Fruit fly (Drosophila melanogaster) whole organism, adult: ENCODE results near the gene Zip71B.

Source experiments
- CG11617 ChIP-seq: fragments of 200-800 bp; sonication (Bioruptor generic); optimal IDR thresholded peaks from 2 replicates; lab custom pipeline; 2017; ENCODE audit warnings: mild to moderate bottlenecking, missing biosample characterization, missing genetic modification reagents, missing genetic modification characterization
- CG12768 ChIP-seq: fragments of 200-800 bp; sonication (Bioruptor generic); optimal IDR thresholded peaks from 2 replicates; lab custom pipeline; 2017; ENCODE audit warnings: missing biosample characterization, missing genetic modification characterization, mild to moderate bottlenecking, moderate library complexity, missing genetic modification reagents
- CG14711 ChIP-seq: fragments of 200-800 bp; sonication (Bioruptor generic); optimal IDR thresholded peaks from 2 replicates; lab custom pipeline; 2018; ENCODE audit warnings: missing biosample characterization, mild to moderate bottlenecking, missing genetic modification characterization, moderate library complexity
- CG1620 ChIP-seq: fragments of 200-800 bp; sonication (Bioruptor generic); optimal IDR thresholded peaks from 2 replicates; lab custom pipeline; 2016; ENCODE audit warnings: missing biosample characterization, missing genetic modification characterization
- CG5204 ChIP-seq: fragments of 200-800 bp; sonication (Bioruptor generic); optimal IDR thresholded peaks from 2 replicates; lab custom pipeline; 2016; ENCODE audit warnings: missing biosample characterization, missing genetic modification characterization
- CG7045 ChIP-seq: fragments of 200-800 bp; sonication (Bioruptor generic); optimal IDR thresholded peaks from 2 replicates; lab custom pipeline; 2017; ENCODE audit warnings: missing biosample characterization, mild to moderate bottlenecking, missing genetic modification characterization
- CG7101 ChIP-seq: fragments of 200-800 bp; sonication (Bioruptor generic); optimal IDR thresholded peaks from 2 replicates; lab custom pipeline; 2018; ENCODE audit warnings: missing biosample characterization, mild to moderate bottlenecking, missing genetic modification characterization, moderate library complexity
- Clk ChIP-seq: fragments of 200-800 bp; sonication (Bioruptor generic); optimal IDR thresholded peaks from 2 replicates; lab custom pipeline; 2017; ENCODE audit warnings: missing biosample characterization, missing genetic modification characterization
- Crg-1 ChIP-seq: fragments of 200-800 bp; sonication (Bioruptor generic); optimal IDR thresholded peaks from 2 replicates; lab custom pipeline; 2016; ENCODE audit warnings: missing biosample characterization, missing genetic modification characterization
- Mnt ChIP-seq: fragments of 200-800 bp; sonication (Bioruptor generic); optimal IDR thresholded peaks from 2 replicates; lab custom pipeline; 2016; ENCODE audit warnings: missing biosample characterization, mild to moderate bottlenecking, missing genetic modification characterization
- bab1 ChIP-seq: fragments of 200-800 bp; sonication (Bioruptor generic); optimal IDR thresholded peaks from 3 replicates; lab custom pipeline; 2019; ENCODE audit warnings: missing biosample characterization, mild to moderate bottlenecking, missing genetic modification characterization, moderate library complexity
- cic ChIP-seq: fragments of 200-800 bp; sonication (Bioruptor generic); optimal IDR thresholded peaks from 2 replicates; lab custom pipeline; 2017; ENCODE audit warnings: missing biosample characterization, mild to moderate bottlenecking, missing genetic modification characterization, moderate library complexity
- kay ChIP-seq: fragments of 200-800 bp; sonication (Bioruptor generic); peaks from one replicate; lab custom pipeline; 2016; ENCODE audit warnings: missing biosample characterization, missing genetic modification characterization, borderline replicate concordance
- ovo ChIP-seq: fragments of 200-800 bp; sonication (Bioruptor generic); optimal IDR thresholded peaks from 2 replicates; lab custom pipeline; 2016; ENCODE audit warnings: missing biosample characterization, missing genetic modification characterization

DNA sequence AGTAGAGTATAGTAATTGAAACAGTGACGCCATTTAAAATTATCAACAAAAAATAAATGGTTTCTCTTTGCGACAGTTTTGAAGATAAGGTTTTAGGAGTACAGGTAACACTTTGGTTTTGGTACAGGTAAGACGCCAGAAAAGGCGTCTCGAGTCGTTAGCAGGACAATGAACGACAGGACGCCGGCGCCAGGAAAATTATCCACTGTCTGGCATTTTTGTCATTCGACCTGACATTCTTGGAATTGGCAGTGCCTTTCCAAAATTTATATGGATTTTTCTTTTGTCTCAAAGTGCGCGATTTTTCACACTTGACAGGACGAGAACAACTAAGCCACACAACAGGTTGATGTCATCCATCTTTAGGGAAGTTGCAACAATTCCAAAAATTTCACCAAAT, 27.2 kb upstream of the Zip71B start:
- TF ChIP-seq CG14711 (tag; lab: Kevin White, UChicago) = no peak
- no peak for TF ChIP-seq cic
- TF ChIP-seq CG12768 = no peak
- no peak for TF ChIP-seq Clk (GFP tag; lab: Kevin White, UChicago)
- TF ChIP-seq kay (GFP tag; lab: Kevin White, UChicago) = no peak
- TF ChIP-seq CG5204 (GFP tag; lab: Kevin White, UChicago) = no peak
- no peak for TF ChIP-seq ovo
- no peak for TF ChIP-seq CG7045 (GFP tag; lab: Kevin White, UChicago)
- no peak for TF ChIP-seq CG11617 (GFP tag; lab: Kevin White, UChicago)
- TF ChIP-seq bab1 (GFP tag; lab: Kevin White, UChicago) = no peak
- TF ChIP-seq CG1620 (GFP tag; lab: Kevin White, UChicago) = no peak
- TF ChIP-seq CG7101 (tag; lab: Kevin White, UChicago) = no peak
- TF ChIP-seq Crg-1 (GFP tag; lab: Kevin White, UChicago) = no peak
- no peak for TF ChIP-seq Mnt (GFP tag; lab: Kevin White, UChicago)
